Worm (Caenorhabditis elegans): ENCODE results near the gene Y49A3A.4.

Y49A3A.4 gene

ce11 chrV:14316525-14316924 lies 42.2 kb downstream of the Y49A3A.4 start, which contains the start of gene F47B8.2:
Gene F47B8.2, minus strand, starts transcription at chrV:14316625.
- TF ChIP-seq C06A6.2 (GFP tag; conservative IDR thresholded peaks at IDR 0.05) = no peak
- TF ChIP-seq nhr-27 (tag; optimal IDR thresholded peaks at IDR 0.05) = no peak
- no peak for TF ChIP-seq D2030.7 (GFP tag; IDR thresholded peaks at IDR 0.05)
- TF ChIP-seq ets-4 (GFP tag; optimal IDR thresholded peaks at IDR 0.05) = no peak
- no peak for TF ChIP-seq Y53F4B.3 (GFP tag; IDR thresholded peaks at IDR 0.05)
- TF ChIP-seq hlh-12 (tag; optimal IDR thresholded peaks at IDR 0.05) = no peak
- no peak for TF ChIP-seq ceh-100 (GFP tag; IDR thresholded peaks at IDR 0.05)
- no peak for TF ChIP-seq atf-7 (tag; optimal IDR thresholded peaks at IDR 0.05)
- no peak for TF ChIP-seq madf-10 (tag; optimal IDR thresholded peaks at IDR 0.05)
- no peak for TF ChIP-seq K12H6.12 (tag; optimal IDR thresholded peaks at IDR 0.05)
- no peak for TF ChIP-seq mxl-1 (tag; optimal IDR thresholded peaks at IDR 0.05)
- TF ChIP-seq snpc-1.1 (tag; optimal IDR thresholded peaks at IDR 0.05; ENCODE audit: insufficient read depth) = no peak
- TF ChIP-seq unc-62 (GFP tag; optimal IDR thresholded peaks at IDR 0.05) = no peak
- TF ChIP-seq chd-7 (tag; optimal IDR thresholded peaks at IDR 0.05) = no peak
- no peak for TF ChIP-seq mes-4 (tag; optimal IDR thresholded peaks at IDR 0.05)
- TF ChIP-seq zfh-2 (GFP tag; conservative IDR thresholded peaks at IDR 0.05) = no peak
- TF ChIP-seq ztf-3 (GFP tag; optimal IDR thresholded peaks at IDR 0.05) = no peak
- no peak for TF ChIP-seq egl-18 (GFP tag; IDR thresholded peaks at IDR 0.05)

- TF ChIP-seq attf-6 (GFP tag; IDR thresholded peaks at IDR 0.05) (no peak), F57A8.1 (GFP tag; optimal IDR thresholded peaks at IDR 0.05) (no peak), nfyb-1 (GFP tag; IDR thresholded peaks at IDR 0.05) (no peak), fkh-3 (tag; optimal IDR thresholded peaks at IDR 0.05) (no peak), dpff-1 (tag; optimal IDR thresholded peaks at IDR 0.05) (no peak), snpc-3.4 (tag; optimal IDR thresholded peaks at IDR 0.05) (no peak), B0019.2 (GFP tag; conservative IDR thresholded peaks at IDR 0.05) (no peak), nfya-1 (tag; optimal IDR thresholded peaks at IDR 0.05; ENCODE audit: borderline replicate concordance, insufficient read depth) (no peak), F49E8.2 (tag; optimal IDR thresholded peaks at IDR 0.05; ENCODE audit: insufficient read depth) (no peak), mxl-1 (tag; optimal IDR thresholded peaks at IDR 0.05) (no peak), bed-2 (GFP tag; IDR thresholded peaks at IDR 0.05) (no peak), bed-1 (GFP tag; IDR thresholded peaks at IDR 0.05) (no peak), zfh-2 (GFP tag; conservative IDR thresholded peaks at IDR 0.05) (no peak), mes-4 (tag; optimal IDR thresholded peaks at IDR 0.05) (no peak), attf-5 (GFP tag; optimal IDR thresholded peaks at IDR 0.05) (no peak), ceh-79 (tag; optimal IDR thresholded peaks at IDR 0.05) (no peak), mel-28 (tag; optimal IDR thresholded peaks at IDR 0.05; ENCODE audit: borderline replicate concordance) (no peak), snpc-1.1 (tag; optimal IDR thresholded peaks at IDR 0.05; ENCODE audit: insufficient read depth) (no peak), lsl-1 (GFP tag; optimal IDR thresholded peaks at IDR 0.05) (no peak), pbrm-1 (GFP tag; IDR thresholded peaks at IDR 0.05) (no peak)
Observed at ce11 chrV:14314236-14314635, 44.5 kb downstream of the Y49A3A.4 start, which contains the start of gene F47B8.1. Gene F47B8.1, minus strand, starts transcription at chrV:14314336.

ce11 chrV:14312695-14313094 lies 46.0 kb downstream of the Y49A3A.4 start, which contains the start of gene F14D7.8:
Gene F14D7.8, minus strand, starts transcription at chrV:14312795.
- TF ChIP-seq lin-26 (GFP tag; IDR thresholded peaks at IDR 0.05) = no peak
- no peak for TF ChIP-seq zim-3 (tag; optimal IDR thresholded peaks at IDR 0.05)
- no peak for TF ChIP-seq hmg-1.2 (GFP tag; IDR thresholded peaks at IDR 0.05)
